Worm (Caenorhabditis elegans) whole organism, L1 larva: ENCODE data around the gene snr-6.

Experiments
- C16A3.4 ChIP-seq: fragments of 150-350 bp; optimal IDR thresholded peaks from 2 replicates; lab custom pipeline; 2014; ENCODE audit warnings: missing biosample characterization, missing genetic modification characterization
- C34B4.2 ChIP-seq: sonication (generic microtip); optimal IDR thresholded peaks from 2 replicates; lab custom pipeline; 2017; ENCODE audit warnings: mild to moderate bottlenecking, missing genetic modification characterization, missing compliant biosample characterization
- F16B12.6 ChIP-seq: fragments of 150-350 bp; optimal IDR thresholded peaks from 2 replicates; lab custom pipeline; 2014; ENCODE audit warnings: missing biosample characterization, missing genetic modification characterization
- aha-1 ChIP-seq: fragments of 150-350 bp; optimal IDR thresholded peaks from 2 replicates; lab custom pipeline; 2014; ENCODE audit warnings: missing biosample characterization, missing genetic modification characterization
- ama-1 ChIP-seq: fragments of 150-350 bp; optimal IDR thresholded peaks from 2 replicates; lab custom pipeline; 2014
- blmp-1 ChIP-seq: fragments of 150-350 bp; optimal IDR thresholded peaks from 2 replicates; lab custom pipeline; 2014; ENCODE audit warnings: missing biosample characterization, missing genetic modification characterization
- ceh-63 ChIP-seq: fragments of 200-800 bp; sonication (Bioruptor generic); optimal IDR thresholded peaks from 2 replicates; lab custom pipeline; 2018; ENCODE audit warnings: mild to moderate bottlenecking, missing genetic modification characterization, missing compliant biosample characterization
- ceh-8 ChIP-seq: fragments of 200-800 bp; sonication (Bioruptor generic); optimal IDR thresholded peaks from 2 replicates; lab custom pipeline; 2018; ENCODE audit warnings: mild to moderate bottlenecking, missing genetic modification characterization, moderate library complexity, missing compliant biosample characterization
- ceh-88 ChIP-seq: fragments of 200-800 bp; sonication (Bioruptor generic); IDR thresholded peaks from 2 replicates; pipeline ENCODE4 v1.3.6; 2022; ENCODE audit warnings: missing genetic modification characterization, missing compliant biosample characterization
- ces-1 ChIP-seq: fragments of 150-350 bp; optimal IDR thresholded peaks from 2 replicates; lab custom pipeline; 2014; ENCODE audit warnings: missing biosample characterization, missing genetic modification reagents, missing genetic modification characterization
- dpl-1 ChIP-seq, 3 experiments: fragments of 150-350 bp in 2 of 3; sonication (generic microtip) in 1 of 3; optimal IDR thresholded peaks; 2 replicates each; lab custom pipeline; 2014 to 2017; ENCODE audit warnings: missing biosample characterization in 3 of 3, missing genetic modification characterization in 3 of 3, missing genetic modification reagents in 3 of 3
- dsc-1 ChIP-seq: sonication (generic microtip); optimal IDR thresholded peaks from 2 replicates; lab custom pipeline; 2016; ENCODE audit warnings: mild to moderate bottlenecking, missing genetic modification characterization, missing compliant biosample characterization
- efl-1 ChIP-seq, 4 experiments: fragments of 150-350 bp; optimal IDR thresholded peaks in 3 of 4; peaks in 1 of 4; 1 replicate in 1 of 4; 2 replicates in 3 of 4; lab custom pipeline; 2014; ENCODE audit warnings: missing biosample characterization in 2 of 4, missing genetic modification characterization in 2 of 4, missing genetic modification reagents in 2 of 4
- efl-3 ChIP-seq: fragments of 200-800 bp; sonication (Bioruptor generic); optimal IDR thresholded peaks from 2 replicates; lab custom pipeline; 2018; ENCODE audit warnings: mild to moderate bottlenecking, missing genetic modification characterization, missing compliant biosample characterization
- egl-13 ChIP-seq: sonication (generic microtip); optimal IDR thresholded peaks from 2 replicates; lab custom pipeline; 2016; ENCODE audit warnings: missing genotype, missing genetic modification reagents, missing genetic modification characterization, missing compliant biosample characterization
- elt-3 ChIP-seq, 6 experiments: fragments of 150-350 bp in 1 of 6; sonication (generic microtip); optimal IDR thresholded peaks; 2 replicates each; lab custom pipeline; 2017 to 2018; ENCODE audit warnings: missing biosample characterization in 6 of 6, missing genetic modification characterization in 6 of 6, inconsistent platforms in 1 of 6
- fkh-10 ChIP-seq: sonication (generic microtip); optimal IDR thresholded peaks from 2 replicates; lab custom pipeline; 2017; ENCODE audit warnings: missing biosample characterization, missing genetic modification reagents, missing genetic modification characterization
- fkh-4 ChIP-seq: sonication (generic microtip); optimal IDR thresholded peaks from 2 replicates; lab custom pipeline; 2016; ENCODE audit warnings: missing compliant biosample characterization, missing genetic modification characterization, borderline replicate concordance
- fos-1 ChIP-seq: fragments of 150-350 bp; optimal IDR thresholded peaks from 2 replicates; lab custom pipeline; 2014; ENCODE audit warnings: missing biosample characterization, missing genetic modification characterization
- hlh-17 ChIP-seq: fragments of 200-800 bp; sonication (Bioruptor generic); optimal IDR thresholded peaks from 2 replicates; lab custom pipeline; 2018; ENCODE audit warnings: missing genetic modification characterization, mild to moderate bottlenecking, missing compliant biosample characterization, moderate library complexity, borderline replicate concordance
- hlh-4 ChIP-seq: sonication (generic microtip); optimal IDR thresholded peaks from 2 replicates; lab custom pipeline; 2016; ENCODE audit warnings: mild to moderate bottlenecking, missing genetic modification characterization, missing compliant biosample characterization
- irx-1 ChIP-seq: sonication (generic microtip); optimal IDR thresholded peaks from 2 replicates; lab custom pipeline; 2016; ENCODE audit warnings: missing genetic modification characterization, missing compliant biosample characterization
- jun-1 ChIP-seq: fragments of 150-350 bp; optimal IDR thresholded peaks from 2 replicates; lab custom pipeline; 2014; ENCODE audit warnings: missing biosample characterization, missing genetic modification reagents, missing genetic modification characterization
- lin-13 ChIP-seq: fragments of 150-350 bp; optimal IDR thresholded peaks from 2 replicates; lab custom pipeline; 2014; ENCODE audit warnings: missing biosample characterization, missing genetic modification reagents, missing genetic modification characterization
- lin-15B ChIP-seq: fragments of 150-350 bp; sonication (generic microtip); optimal IDR thresholded peaks from 3 replicates; lab custom pipeline; 2014; ENCODE audit warnings: missing biosample characterization, missing genetic modification characterization
- lin-35 ChIP-seq, 2 experiments: fragments of 150-350 bp; optimal IDR thresholded peaks; 2 replicates each; lab custom pipeline; 2014; ENCODE audit warnings: missing biosample characterization in 2 of 2, missing genetic modification characterization in 2 of 2, missing genetic modification reagents in 2 of 2
- lin-39 ChIP-seq: fragments of 150-350 bp; optimal IDR thresholded peaks from 2 replicates; lab custom pipeline; 2014; ENCODE audit warnings: missing biosample characterization, missing genetic modification reagents, missing genetic modification characterization
- lsy-2 ChIP-seq, 2 experiments: fragments of 150-350 bp; optimal IDR thresholded peaks; 2 replicates each; lab custom pipeline; 2014; ENCODE audit warnings: missing biosample characterization in 2 of 2, missing genetic modification characterization in 2 of 2
- mab-9 ChIP-seq: fragments of 200-800 bp; sonication (Bioruptor generic); IDR thresholded peaks from 2 replicates; pipeline ENCODE4 v1.3.6; 2022; ENCODE audit warnings: missing genetic modification reagents, missing genetic modification characterization, missing compliant biosample characterization
- mdl-1 ChIP-seq, 2 experiments: fragments of 150-350 bp; optimal IDR thresholded peaks; 2 replicates each; lab custom pipeline; 2014 to 2017; ENCODE audit warnings: missing biosample characterization in 2 of 2, missing genetic modification characterization in 2 of 2, inconsistent platforms in 1 of 2
- mep-1 ChIP-seq: fragments of 150-350 bp; optimal IDR thresholded peaks from 2 replicates; lab custom pipeline; 2014; ENCODE audit warnings: missing biosample characterization, missing genetic modification characterization
- nhr-11 ChIP-seq: fragments of 150-350 bp; optimal IDR thresholded peaks from 2 replicates; lab custom pipeline; 2014; ENCODE audit warnings: missing biosample characterization, missing genetic modification characterization
- nhr-19 ChIP-seq: fragments of 200-800 bp; sonication (Bioruptor generic); conservative IDR thresholded peaks from 2 replicates; pipeline ENCODE4 v1.3.6; 2022; ENCODE audit warnings: missing genetic modification characterization, missing compliant biosample characterization
- nhr-237 ChIP-seq: fragments of 150-350 bp; optimal IDR thresholded peaks from 2 replicates; lab custom pipeline; 2014; ENCODE audit warnings: missing biosample characterization, missing genetic modification characterization
- nhr-28 ChIP-seq: fragments of 150-350 bp; optimal IDR thresholded peaks from 2 replicates; lab custom pipeline; 2014; ENCODE audit warnings: missing biosample characterization, missing genetic modification characterization
- nhr-47 ChIP-seq: sonication (generic microtip); optimal IDR thresholded peaks from 2 replicates; lab custom pipeline; 2016; ENCODE audit warnings: mild to moderate bottlenecking, missing genetic modification characterization, moderate library complexity, missing compliant biosample characterization
- nhr-85 ChIP-seq: sonication (generic microtip); peaks from one replicate; lab custom pipeline; 2016; ENCODE audit warnings: missing genetic modification characterization, inconsistent platforms, missing compliant biosample characterization
- nhr-90 ChIP-seq: sonication (generic microtip); optimal IDR thresholded peaks from 2 replicates; lab custom pipeline; 2016; ENCODE audit warnings: mild to moderate bottlenecking, missing genetic modification characterization, missing compliant biosample characterization; ENCODE audit not compliant: poor library complexity
- pag-3 ChIP-seq: sonication (generic microtip); optimal IDR thresholded peaks from 2 replicates; lab custom pipeline; 2017; ENCODE audit warnings: missing genetic modification characterization, mild to moderate bottlenecking, missing compliant biosample characterization, antibody characterized with exemption, borderline replicate concordance; ENCODE audit not compliant: insufficient read depth
- pax-3 ChIP-seq: fragments of 200-800 bp; sonication (Bioruptor generic); optimal IDR thresholded peaks from 2 replicates; lab custom pipeline; 2018; ENCODE audit warnings: mild to moderate bottlenecking, missing genetic modification characterization, moderate library complexity, missing compliant biosample characterization
- pqm-1 ChIP-seq: sonication (generic microtip); optimal IDR thresholded peaks from 3 replicates; lab custom pipeline; 2017; ENCODE audit warnings: missing biosample characterization, missing genetic modification characterization
- rnt-1 ChIP-seq: sonication (generic microtip); optimal IDR thresholded peaks from 2 replicates; lab custom pipeline; 2016; ENCODE audit warnings: mild to moderate bottlenecking, missing genetic modification characterization, moderate library complexity, missing compliant biosample characterization
- skn-1 ChIP-seq: fragments of 150-350 bp; optimal IDR thresholded peaks from 2 replicates; lab custom pipeline; 2014; ENCODE audit warnings: missing biosample characterization, missing genetic modification characterization
- snpc-4 ChIP-seq: fragments of 150-350 bp; optimal IDR thresholded peaks from 2 replicates; lab custom pipeline; 2014; ENCODE audit warnings: missing biosample characterization, missing genetic modification characterization
- sox-4 ChIP-seq: sonication (generic microtip); optimal IDR thresholded peaks from 2 replicates; lab custom pipeline; 2016; ENCODE audit warnings: missing genetic modification characterization, missing compliant biosample characterization
- tbx-2 ChIP-seq: sonication (generic microtip); optimal IDR thresholded peaks from 2 replicates; lab custom pipeline; 2016; ENCODE audit warnings: missing genetic modification characterization, missing compliant biosample characterization
- tlp-1 ChIP-seq: fragments of 150-350 bp; optimal IDR thresholded peaks from 2 replicates; lab custom pipeline; 2014; ENCODE audit warnings: missing biosample characterization, missing genetic modification characterization
- unc-62 ChIP-seq: fragments of 150-350 bp; optimal IDR thresholded peaks from 2 replicates; lab custom pipeline; 2014; ENCODE audit warnings: missing biosample characterization, missing genetic modification reagents, missing genetic modification characterization
- unc-86 ChIP-seq: sonication (generic microtip); optimal IDR thresholded peaks from 2 replicates; lab custom pipeline; 2016; ENCODE audit warnings: missing genetic modification characterization, missing compliant biosample characterization
- vab-15 ChIP-seq: sonication (generic microtip); optimal IDR thresholded peaks from 2 replicates; lab custom pipeline; 2017; ENCODE audit warnings: missing genotype, mild to moderate bottlenecking, missing genetic modification characterization, missing compliant biosample characterization
- xbp-1 ChIP-seq: sonication (generic microtip); optimal IDR thresholded peaks from 2 replicates; lab custom pipeline; 2016; ENCODE audit warnings: missing genetic modification characterization, missing compliant biosample characterization
- zip-4 ChIP-seq: fragments of 200-800 bp; sonication (Bioruptor generic); optimal IDR thresholded peaks from 2 replicates; lab custom pipeline; 2018; ENCODE audit warnings: mild to moderate bottlenecking, missing genetic modification characterization, moderate library complexity, missing compliant biosample characterization

The snr-6 gene

ce11 chrIII:12429579-12430084 lies at the start of gene snr-6:
Gene snr-6, minus strand, starts transcription at chrIII:12429629.
- peak; percentile 54 for TF ChIP-seq irx-1 (tag; lab: Kevin White, UChicago)
- peak; percentile 80 for TF ChIP-seq C16A3.4 (tag; lab: Kevin White, UChicago)
- TF ChIP-seq jun-1, result peak; percentile 41
- peak; percentile 97 to 99 (median 97) for TF ChIP-seq dpl-1 (GFP tag; optimal IDR thresholded peaks at IDR 0.05; lab: Kevin White, UChicago)
- TF ChIP-seq egl-13, result peak; percentile 38
- TF ChIP-seq hlh-4, result no peak
- TF ChIP-seq fos-1 (tag; lab: Kevin White, UChicago), result peak; percentile 81
- TF ChIP-seq elt-3 (tag; optimal IDR thresholded peaks at IDR 0.05; lab: Kevin White, UChicago), result peak in 2 of 6 experiments; percentile 15 to 33
- no peak for TF ChIP-seq tlp-1 (tag; lab: Kevin White, UChicago)
- TF ChIP-seq snpc-4 (tag; lab: Kevin White, UChicago), result peak; percentile 19
- no peak for TF ChIP-seq fkh-4 (tag; lab: Kevin White, UChicago)
- peak; percentile 54 for TF ChIP-seq dsc-1
- no peak for TF ChIP-seq C34B4.2 (tag; lab: Kevin White, UChicago)
- TF ChIP-seq sox-4, result peak; percentile 6
- TF ChIP-seq aha-1, result peak; percentile 2
- no peak for TF ChIP-seq ceh-63
- TF ChIP-seq lin-15B (tag; lab: Kevin White, UChicago), result peak; percentile 73
- TF ChIP-seq blmp-1 (tag; lab: Kevin White, UChicago), result peak; percentile 62
- no peak for TF ChIP-seq mab-9 (GFP tag; lab: Robert Waterston, UW)
- TF ChIP-seq nhr-11 (tag; lab: Kevin White, UChicago), result no peak
- TF ChIP-seq F16B12.6, result peak; percentile 98
- peak; percentile 71 for TF ChIP-seq tbx-2
- peak; percentile 98 to 100 for TF ChIP-seq lsy-2 (tag; optimal IDR thresholded peaks at IDR 0.05; lab: Kevin White, UChicago)
- peak; percentile 80 for TF ChIP-seq rnt-1 (tag; lab: Kevin White, UChicago)
- peak; percentile 33 for TF ChIP-seq nhr-85 (tag; lab: Kevin White, UChicago)
- peak; percentile 62 to 97 for TF ChIP-seq efl-1 (optimal IDR thresholded peaks at IDR 0.05; lab: Kevin White, UChicago)
- peak; percentile 98 to 99 for TF ChIP-seq efl-1 (GFP tag; optimal IDR thresholded peaks at IDR 0.05 in 1 of 2; lab: Kevin White, UChicago)
- no peak for TF ChIP-seq efl-3 (GFP tag; lab: Kevin White, UChicago)
- TF ChIP-seq pqm-1, result no peak
- peak; percentile 22 for TF ChIP-seq pax-3 (tag; lab: Kevin White, UChicago)
- TF ChIP-seq nhr-237 (tag; lab: Kevin White, UChicago), result peak; percentile 44
- TF ChIP-seq fkh-10 (GFP tag; lab: Kevin White, UChicago), result peak; percentile 46
- TF ChIP-seq lin-39 (tag; lab: Kevin White, UChicago), result no peak
- peak; percentile 14 for TF ChIP-seq zip-4 (GFP tag; lab: Kevin White, UChicago)
- TF ChIP-seq ama-1, result no peak
- TF ChIP-seq mdl-1 (tag; optimal IDR thresholded peaks at IDR 0.05; lab: Kevin White, UChicago), result peak in 1 of 2 experiments; percentile 67
- TF ChIP-seq skn-1 (tag; lab: Kevin White, UChicago), result peak; percentile 90
- TF ChIP-seq unc-62 (GFP tag; lab: Kevin White, UChicago), result no peak
- peak; percentile 99 for TF ChIP-seq lin-35 (GFP tag; optimal IDR thresholded peaks at IDR 0.05; lab: Kevin White, UChicago)
- TF ChIP-seq xbp-1 (tag; lab: Kevin White, UChicago), result peak; percentile 73
- TF ChIP-seq unc-86, result peak; percentile 59
- no peak for TF ChIP-seq pag-3
- TF ChIP-seq lin-13, result peak; percentile 69
- TF ChIP-seq nhr-47 (tag; lab: Kevin White, UChicago), result peak; percentile 83
- no peak for TF ChIP-seq ces-1
- TF ChIP-seq mep-1 (tag; lab: Kevin White, UChicago), result peak; percentile 88
- TF ChIP-seq ceh-8, result no peak
- TF ChIP-seq nhr-90, result peak; percentile 28
- TF ChIP-seq hlh-17 (GFP tag; lab: Kevin White, UChicago), result no peak
- TF ChIP-seq nhr-28 (tag; lab: Kevin White, UChicago), result no peak
- no peak for TF ChIP-seq ceh-88
- no peak for TF ChIP-seq vab-15 (tag; lab: Kevin White, UChicago)
- no peak; the same call in 1 of the 2 replicates for TF ChIP-seq nhr-19
